Fruit fly (Drosophila melanogaster) whole organism, embryonic: Measurements from ENCODE around the gene FBXO11.

ENCODE experiments used
- Adf1 ChIP-seq: fragments of 200-800 bp; sonication (Bioruptor generic); IDR thresholded peaks from 2 replicates; pipeline ENCODE4 v1.3.6; 2022; ENCODE audit warnings: missing biosample characterization, missing genetic modification characterization
- Antp ChIP-seq: fragments of 200-800 bp; sonication (Bioruptor generic); optimal IDR thresholded peaks from 3 replicates; lab custom pipeline; 2016; ENCODE audit warnings: missing biosample characterization, missing genetic modification characterization
- CG10321 ChIP-seq: fragments of 200-800 bp; sonication (Bioruptor generic); IDR thresholded peaks from 2 replicates; pipeline ENCODE4 v1.3.6; 2022; ENCODE audit warnings: missing biosample characterization, missing genetic modification characterization
- CG10462 ChIP-seq: fragments of 200-800 bp; sonication (Bioruptor generic); optimal IDR thresholded peaks from 2 replicates; lab custom pipeline; 2016; ENCODE audit warnings: missing biosample characterization, missing genetic modification characterization
- CG11085 ChIP-seq: fragments of 200-800 bp; sonication (Bioruptor generic); IDR thresholded peaks from 2 replicates; pipeline ENCODE4 v1.3.6; 2022; ENCODE audit warnings: missing biosample characterization, missing genetic modification characterization
- CG11247 ChIP-seq: fragments of 200-800 bp; sonication (Bioruptor generic); IDR thresholded peaks from 2 replicates; pipeline ENCODE4 v1.3.6; 2022; ENCODE audit warnings: missing biosample characterization, missing genetic modification characterization
- CG11456 ChIP-seq: fragments of 200-800 bp; sonication (Bioruptor generic); IDR thresholded peaks from 3 replicates; pipeline ENCODE4 v1.3.6; 2022; ENCODE audit warnings: missing biosample characterization, missing genetic modification characterization
- CG12071 ChIP-seq: fragments of 200-800 bp; sonication (Bioruptor generic); optimal IDR thresholded peaks from 3 replicates; lab custom pipeline; 2018; ENCODE audit warnings: missing biosample characterization, mild to moderate bottlenecking, missing genetic modification characterization
- CG12155 ChIP-seq: fragments of 200-800 bp; sonication (Bioruptor generic); optimal IDR thresholded peaks from 3 replicates; lab custom pipeline; 2016; ENCODE audit warnings: missing biosample characterization, missing genetic modification characterization
- CG12219 ChIP-seq: fragments of 200-800 bp; sonication (Bioruptor generic); optimal IDR thresholded peaks from 3 replicates; lab custom pipeline; 2018; ENCODE audit warnings: missing biosample characterization, mild to moderate bottlenecking, missing genetic modification characterization
- CG13894 ChIP-seq: fragments of 200-800 bp; sonication (Bioruptor generic); optimal IDR thresholded peaks from 3 replicates; lab custom pipeline; 2018; ENCODE audit warnings: missing biosample characterization, mild to moderate bottlenecking, missing genetic modification characterization, moderate library complexity
- CG15514 ChIP-seq: fragments of 200-800 bp; sonication (Bioruptor generic); optimal IDR thresholded peaks from 3 replicates; lab custom pipeline; 2017; ENCODE audit warnings: missing biosample characterization, missing genetic modification characterization, mild to moderate bottlenecking, moderate library complexity, missing genetic modification reagents
- CG15601 ChIP-seq: fragments of 200-800 bp; sonication (Bioruptor generic); optimal IDR thresholded peaks from 3 replicates; lab custom pipeline; 2019; ENCODE audit warnings: missing biosample characterization, mild to moderate bottlenecking, missing genetic modification characterization, moderate library complexity
- CG17612 ChIP-seq: fragments of 200-800 bp; sonication (Bioruptor generic); IDR thresholded peaks from 2 replicates; pipeline ENCODE4 v1.3.6; 2022; ENCODE audit warnings: missing biosample characterization, missing genetic modification characterization
- CG18011 ChIP-seq: fragments of 200-800 bp; sonication (Bioruptor generic); optimal IDR thresholded peaks from 2 replicates; lab custom pipeline; 2017; ENCODE audit warnings: missing biosample characterization, missing genetic modification characterization, mild to moderate bottlenecking, moderate library complexity, missing genotype
- CG2120 ChIP-seq: fragments of 200-800 bp; sonication (Bioruptor generic); optimal IDR thresholded peaks from 3 replicates; lab custom pipeline; 2016; ENCODE audit warnings: missing biosample characterization, missing genetic modification characterization
- CG2199 ChIP-seq: fragments of 200-800 bp; sonication (Bioruptor generic); IDR thresholded peaks from 3 replicates; pipeline ENCODE4 v1.3.6; 2022; ENCODE audit warnings: missing biosample characterization, missing genetic modification characterization
- CG4282 ChIP-seq: fragments of 200-800 bp; sonication (Bioruptor generic); optimal IDR thresholded peaks from 2 replicates; lab custom pipeline; 2016; ENCODE audit warnings: missing biosample characterization, missing genetic modification characterization
- CG43689 ChIP-seq: fragments of 200-800 bp; sonication (Bioruptor generic); IDR thresholded peaks from 2 replicates; pipeline ENCODE4 v1.3.6; 2022; ENCODE audit warnings: missing biosample characterization, missing genetic modification characterization
- CG6654 ChIP-seq: fragments of 200-800 bp; sonication (Bioruptor generic); optimal IDR thresholded peaks from 2 replicates; lab custom pipeline; 2017; ENCODE audit warnings: missing biosample characterization, mild to moderate bottlenecking, missing genetic modification characterization
- CG6689 ChIP-seq: fragments of 200-800 bp; sonication (Bioruptor generic); IDR thresholded peaks from 2 replicates; pipeline ENCODE4 v1.3.6; 2022; ENCODE audit warnings: missing biosample characterization, missing genetic modification characterization
- CG7372 ChIP-seq: fragments of 200-800 bp; sonication (Bioruptor generic); IDR thresholded peaks from 2 replicates; pipeline ENCODE4 v1.3.6; 2022; ENCODE audit warnings: missing biosample characterization, missing genetic modification characterization
- CG7786 ChIP-seq: fragments of 200-800 bp; sonication (Bioruptor generic); optimal IDR thresholded peaks from 2 replicates; lab custom pipeline; 2016; ENCODE audit warnings: missing biosample characterization, missing genetic modification characterization
- CG7839 ChIP-seq: fragments of 200-800 bp; sonication (Bioruptor generic); optimal IDR thresholded peaks from 3 replicates; lab custom pipeline; 2018; ENCODE audit warnings: missing biosample characterization, mild to moderate bottlenecking, missing genetic modification characterization, moderate library complexity
- D ChIP-seq, 2 experiments: fragments of 200-800 bp in 1 of 2; fragments of >200 bp in 1 of 2; sonication (Bioruptor generic) in 1 of 2; optimal IDR thresholded peaks; 2 replicates in 1 of 2; 3 replicates in 1 of 2; lab custom pipeline; 2017; ENCODE audit warnings: mild to moderate bottlenecking in 1 of 2, missing biosample characterization in 1 of 2, missing genetic modification characterization in 1 of 2, missing genetic modification reagents in 1 of 2
- D19A ChIP-seq: fragments of 200-800 bp; optimal IDR thresholded peaks from 3 replicates; lab custom pipeline; 2019; ENCODE audit warnings: missing biosample characterization, mild to moderate bottlenecking, missing genetic modification characterization, moderate library complexity
- Fer2 ChIP-seq: fragments of 200-800 bp; sonication (Bioruptor generic); optimal IDR thresholded peaks from 2 replicates; lab custom pipeline; 2018; ENCODE audit warnings: missing biosample characterization, mild to moderate bottlenecking, missing genetic modification characterization, moderate library complexity
- Meics ChIP-seq: fragments of 200-800 bp; sonication (Bioruptor generic); optimal IDR thresholded peaks from 2 replicates; lab custom pipeline; 2017; ENCODE audit warnings: missing biosample characterization, mild to moderate bottlenecking, missing genetic modification characterization
- NfI ChIP-seq: fragments of 200-800 bp; sonication (Bioruptor generic); optimal IDR thresholded peaks from 3 replicates; lab custom pipeline; 2018; ENCODE audit warnings: missing biosample characterization, mild to moderate bottlenecking, missing genetic modification characterization, moderate library complexity
- Ptx1 ChIP-seq: fragments of 200-800 bp; sonication (Bioruptor generic); IDR thresholded peaks from 2 replicates; pipeline ENCODE4 v1.3.6; 2022; ENCODE audit warnings: missing biosample characterization, missing genetic modification characterization
- Sry-β ChIP-seq: fragments of 200-800 bp; sonication (Bioruptor generic); optimal IDR thresholded peaks from 2 replicates; lab custom pipeline; 2018; ENCODE audit warnings: missing biosample characterization, mild to moderate bottlenecking, missing genetic modification characterization, moderate library complexity
- cato ChIP-seq: fragments of 200-800 bp; sonication (Bioruptor generic); optimal IDR thresholded peaks from 2 replicates; lab custom pipeline; 2016; ENCODE audit warnings: missing biosample characterization, missing genetic modification characterization, borderline replicate concordance
- chinmo ChIP-seq: fragments of 200-800 bp; sonication (Bioruptor generic); IDR thresholded peaks from 4 replicates; pipeline ENCODE4 v1.3.6; 2022; ENCODE audit warnings: missing biosample characterization, missing genetic modification characterization; ENCODE audit not compliant: partially characterized antibody
- crc ChIP-seq: fragments of 200-800 bp; sonication (Bioruptor generic); optimal IDR thresholded peaks from 2 replicates; lab custom pipeline; 2016; ENCODE audit warnings: missing biosample characterization, missing genetic modification characterization
- danr ChIP-seq: fragments of 200-800 bp; sonication (Bioruptor generic); IDR thresholded peaks from 2 replicates; pipeline ENCODE4 v1.3.6; 2022; ENCODE audit warnings: missing biosample characterization, missing genetic modification characterization
- dati ChIP-seq: fragments of 200-800 bp; sonication (Bioruptor generic); IDR thresholded peaks from 2 replicates; pipeline ENCODE4 v1.3.6; 2022; ENCODE audit warnings: missing biosample characterization, missing genetic modification characterization
- dimm ChIP-seq: fragments of 200-800 bp; sonication (Bioruptor generic); IDR thresholded peaks from 2 replicates; pipeline ENCODE4 v1.3.6; 2022; ENCODE audit warnings: missing biosample characterization, missing genetic modification characterization
- dmrt99B ChIP-seq: fragments of 200-800 bp; sonication (Bioruptor generic); optimal IDR thresholded peaks from 2 replicates; lab custom pipeline; 2018; ENCODE audit warnings: missing biosample characterization, mild to moderate bottlenecking, missing genetic modification characterization, moderate library complexity
- emc ChIP-seq: fragments of 200-800 bp; sonication (Bioruptor generic); optimal IDR thresholded peaks from 2 replicates; lab custom pipeline; 2016; ENCODE audit warnings: missing biosample characterization, missing genetic modification characterization
- en ChIP-seq: fragments of 200-800 bp; sonication (Bioruptor generic); optimal IDR thresholded peaks from 2 replicates; lab custom pipeline; 2016; ENCODE audit warnings: missing biosample characterization, missing genetic modification characterization
- esg ChIP-seq: fragments of 200-800 bp; sonication (Bioruptor generic); conservative IDR thresholded peaks from 2 replicates; pipeline ENCODE4 v1.3.6; 2022; ENCODE audit warnings: missing biosample characterization, missing genetic modification characterization
- ewg ChIP-seq: fragments of 200-800 bp; sonication (Bioruptor generic); optimal IDR thresholded peaks from 3 replicates; lab custom pipeline; 2017; ENCODE audit warnings: mild to moderate bottlenecking, missing biosample characterization, missing genetic modification reagents, missing genetic modification characterization
- fd3F ChIP-seq: fragments of 200-800 bp; sonication (Bioruptor generic); optimal IDR thresholded peaks from 2 replicates; lab custom pipeline; 2018; ENCODE audit warnings: missing biosample characterization, mild to moderate bottlenecking, missing genetic modification characterization, moderate library complexity
- nmo ChIP-seq: fragments of 200-800 bp; sonication (Bioruptor generic); optimal IDR thresholded peaks from 2 replicates; lab custom pipeline; 2018; ENCODE audit warnings: missing biosample characterization, mild to moderate bottlenecking, missing genetic modification characterization, moderate library complexity
- psq ChIP-seq: fragments of 200-800 bp; sonication (Bioruptor generic); optimal IDR thresholded peaks from 2 replicates; lab custom pipeline; 2017; ENCODE audit warnings: missing biosample characterization, missing genetic modification characterization
- schlank ChIP-seq: fragments of 200-800 bp; sonication (Bioruptor generic); optimal IDR thresholded peaks from 2 replicates; lab custom pipeline; 2018; ENCODE audit warnings: missing biosample characterization, mild to moderate bottlenecking, missing genetic modification characterization
- sna ChIP-seq: fragments of 200-800 bp; sonication (Bioruptor generic); IDR thresholded peaks from 2 replicates; pipeline ENCODE4 v1.3.6; 2022; ENCODE audit warnings: missing biosample characterization, missing genetic modification characterization; ENCODE audit not compliant: partially characterized antibody
- stwl ChIP-seq: fragments of 200-800 bp; sonication (Bioruptor generic); optimal IDR thresholded peaks from 3 replicates; lab custom pipeline; 2018; ENCODE audit warnings: missing biosample characterization, mild to moderate bottlenecking, missing genetic modification characterization, moderate library complexity
- usp ChIP-seq: fragments of >200 bp; optimal IDR thresholded peaks from 2 replicates; lab custom pipeline; 2017; ENCODE audit warnings: missing biosample characterization, missing genetic modification characterization
- vfl ChIP-seq: fragments of 200-800 bp; sonication (Bioruptor generic); optimal IDR thresholded peaks from 2 replicates; lab custom pipeline; 2016; ENCODE audit warnings: missing biosample characterization, missing genetic modification characterization

The FBXO11 gene

DNA sequence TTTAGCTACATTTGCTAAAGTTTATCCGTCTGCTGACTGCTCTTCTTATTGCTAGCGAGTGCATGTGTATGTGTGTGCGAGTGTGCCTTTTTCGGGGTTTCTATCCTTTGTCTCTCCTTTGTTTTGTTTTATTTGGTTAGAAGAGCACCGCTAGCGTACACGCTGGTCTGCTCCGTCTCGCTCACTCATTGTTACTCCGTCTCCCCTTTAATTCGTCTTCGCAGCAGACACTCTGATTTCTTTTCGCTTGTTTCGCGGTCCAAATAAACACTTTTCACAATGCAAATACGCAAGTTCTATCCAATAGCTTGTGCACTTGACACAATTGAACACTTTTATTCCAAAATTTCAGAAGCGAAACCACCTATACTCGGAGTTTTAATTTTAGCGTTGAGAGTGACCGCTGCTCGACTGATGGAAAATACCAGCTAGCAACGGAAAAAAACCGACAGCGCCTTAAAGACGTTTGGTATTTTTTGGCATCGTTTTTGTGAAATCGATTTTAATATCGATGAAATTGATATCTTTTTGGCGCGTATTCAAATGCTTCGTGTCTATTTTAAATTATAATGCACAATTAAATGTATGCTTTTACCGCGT is at the start of gene FBXO11 (continued):
- no peak for TF ChIP-seq CG43689
- no peak for TF ChIP-seq Meics (GFP tag; lab: Kevin White, UChicago)
- TF ChIP-seq dimm (GFP tag; lab: Robert Waterston, UW) = no peak
- TF ChIP-seq chinmo = peak; percentile 69; the same call in 1 of the 4 replicates
- TF ChIP-seq Sry-β = no peak
- TF ChIP-seq CG10462 = no peak
- TF ChIP-seq D19A (tag; lab: Kevin White, UChicago) = no peak
- TF ChIP-seq Adf1 = no peak
- TF ChIP-seq CG15601 (tag; lab: Kevin White, UChicago) = peak; percentile 45
- no peak for TF ChIP-seq vfl (GFP tag; lab: Kevin White, UChicago)
- TF ChIP-seq usp (GFP tag; lab: Kevin White, UChicago) = no peak
- peak; percentile 100 for TF ChIP-seq psq
- no peak for TF ChIP-seq emc (GFP tag; lab: Kevin White, UChicago)
- TF ChIP-seq CG11085 (GFP tag; lab: Robert Waterston, UW) = no peak
- no peak for TF ChIP-seq fd3F (GFP tag; lab: Kevin White, UChicago)
- peak; percentile 98 for TF ChIP-seq CG10321 (GFP tag; lab: Robert Waterston, UW)
- TF ChIP-seq CG7839 (tag; lab: Kevin White, UChicago) = no peak
- no peak for TF ChIP-seq CG4282 (GFP tag; lab: Kevin White, UChicago)
- TF ChIP-seq ewg (GFP tag; lab: Kevin White, UChicago) = no peak
- TF ChIP-seq schlank (tag; lab: Kevin White, UChicago) = no peak
- no peak for TF ChIP-seq crc (GFP tag; lab: Kevin White, UChicago)
- no peak for TF ChIP-seq esg
- TF ChIP-seq CG11456 = no peak
- no peak for TF ChIP-seq dati
- TF ChIP-seq Fer2 (tag; lab: Kevin White, UChicago) = no peak
- TF ChIP-seq en (GFP tag; lab: Kevin White, UChicago) = no peak
- peak; percentile 96 for TF ChIP-seq D (optimal IDR thresholded peaks at IDR 0.05; lab: Kevin White, UChicago)
- peak; percentile 61 for TF ChIP-seq D (GFP tag; optimal IDR thresholded peaks at IDR 0.05; lab: Kevin White, UChicago)
- TF ChIP-seq CG18011 (GFP tag; lab: Kevin White, UChicago) = no peak
- no peak for TF ChIP-seq CG6654
- no peak for TF ChIP-seq CG6689
- TF ChIP-seq CG7372 (GFP tag; lab: Robert Waterston, UW) = no peak
- no peak for TF ChIP-seq NfI (GFP tag; lab: Kevin White, UChicago)
- TF ChIP-seq CG13894 (tag; lab: Kevin White, UChicago) = no peak
- TF ChIP-seq CG17612 (GFP tag; lab: Robert Waterston, UW) = no peak
- TF ChIP-seq stwl (tag; lab: Kevin White, UChicago) = peak; percentile 58
- peak; percentile 40 for TF ChIP-seq CG15514 (GFP tag; lab: Kevin White, UChicago)
- no peak for TF ChIP-seq sna (GFP tag; lab: Robert Waterston, UW)
- TF ChIP-seq danr (GFP tag; lab: Robert Waterston, UW) = no peak
- TF ChIP-seq Ptx1 (GFP tag; lab: Robert Waterston, UW) = no peak
- TF ChIP-seq dmrt99B (tag; lab: Kevin White, UChicago) = no peak
- no peak for TF ChIP-seq CG12219 (GFP tag; lab: Kevin White, UChicago)
- no peak for TF ChIP-seq CG7786
- no peak for TF ChIP-seq CG2199 (GFP tag; lab: Robert Waterston, UW)
- no peak for TF ChIP-seq CG12155 (GFP tag; lab: Kevin White, UChicago)
- TF ChIP-seq cato = no peak
- TF ChIP-seq nmo (GFP tag; lab: Kevin White, UChicago) = peak; percentile 52
- TF ChIP-seq Antp (GFP tag; lab: Kevin White, UChicago) = no peak
- no peak for TF ChIP-seq CG12071 (GFP tag; lab: Kevin White, UChicago)
- TF ChIP-seq CG2120 = no peak
- TF ChIP-seq CG11247 (GFP tag; lab: Robert Waterston, UW) = no peak
